Fruit fly (Drosophila melanogaster): Measurements from ENCODE around the gene Sgs4.
A peak's percentile ranks its signal among the peaks of the same experiment; 100 is the strongest.
"Not testable (repeated sequence)": the region's sequence is repeated elsewhere in the genome, so short reads cannot be mapped to it uniquely, and the experiment has no call there.

Gene Sgs4

DNA sequence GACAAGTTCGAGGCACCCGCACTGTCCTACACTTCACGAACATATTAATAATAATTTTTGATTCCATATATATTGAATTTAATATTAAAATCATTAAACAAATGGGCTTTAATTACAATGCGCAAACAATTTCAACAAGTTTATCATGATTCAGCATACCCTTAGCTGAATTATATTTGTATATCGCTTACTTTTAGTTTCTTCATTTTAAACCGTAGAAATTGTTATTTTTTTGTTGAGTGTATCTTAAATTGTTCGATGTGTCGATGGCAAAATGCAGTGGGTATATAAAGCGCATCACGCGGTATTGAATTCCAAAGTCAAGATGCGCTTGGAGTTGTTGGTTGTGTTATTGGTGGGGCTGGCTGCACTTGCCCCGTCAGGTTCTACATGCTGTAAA, at the start of gene Sgs4:
TSS of gene Sgs4 (plus strand) at position 301 of the 400 bp plus-strand sequence.
- TF ChIP-seq Pif1B (GFP tag; optimal IDR thresholded peaks at IDR 0.05) = no peak
- no peak for TF ChIP-seq Snoo (tag; optimal IDR thresholded peaks at IDR 0.05)
- no peak for TF ChIP-seq D1 (tag; optimal IDR thresholded peaks at IDR 0.05)
- no peak for TF ChIP-seq fd96Ca (GFP tag; IDR thresholded peaks at IDR 0.05)
- no peak for TF ChIP-seq Pif1A (GFP tag; optimal IDR thresholded peaks at IDR 0.05)
- TF ChIP-seq CG4496 (GFP tag; IDR thresholded peaks at IDR 0.05) = no peak
- TF ChIP-seq EcR (GFP tag; optimal IDR thresholded peaks at IDR 0.05) = no peak
- TF ChIP-seq CG12605 (GFP tag; IDR thresholded peaks at IDR 0.05) = no peak
- no peak for TF ChIP-seq CG15710 (tag; optimal IDR thresholded peaks at IDR 0.05)
- no peak for TF ChIP-seq CG8159 (tag; optimal IDR thresholded peaks at IDR 0.05)
- no peak for TF ChIP-seq rn (GFP tag; IDR thresholded peaks at IDR 0.05)
- no peak for TF ChIP-seq CG10348 (GFP tag; IDR thresholded peaks at IDR 0.05)
- no peak for TF ChIP-seq CG32121 (GFP tag; IDR thresholded peaks at IDR 0.05)

DNA sequence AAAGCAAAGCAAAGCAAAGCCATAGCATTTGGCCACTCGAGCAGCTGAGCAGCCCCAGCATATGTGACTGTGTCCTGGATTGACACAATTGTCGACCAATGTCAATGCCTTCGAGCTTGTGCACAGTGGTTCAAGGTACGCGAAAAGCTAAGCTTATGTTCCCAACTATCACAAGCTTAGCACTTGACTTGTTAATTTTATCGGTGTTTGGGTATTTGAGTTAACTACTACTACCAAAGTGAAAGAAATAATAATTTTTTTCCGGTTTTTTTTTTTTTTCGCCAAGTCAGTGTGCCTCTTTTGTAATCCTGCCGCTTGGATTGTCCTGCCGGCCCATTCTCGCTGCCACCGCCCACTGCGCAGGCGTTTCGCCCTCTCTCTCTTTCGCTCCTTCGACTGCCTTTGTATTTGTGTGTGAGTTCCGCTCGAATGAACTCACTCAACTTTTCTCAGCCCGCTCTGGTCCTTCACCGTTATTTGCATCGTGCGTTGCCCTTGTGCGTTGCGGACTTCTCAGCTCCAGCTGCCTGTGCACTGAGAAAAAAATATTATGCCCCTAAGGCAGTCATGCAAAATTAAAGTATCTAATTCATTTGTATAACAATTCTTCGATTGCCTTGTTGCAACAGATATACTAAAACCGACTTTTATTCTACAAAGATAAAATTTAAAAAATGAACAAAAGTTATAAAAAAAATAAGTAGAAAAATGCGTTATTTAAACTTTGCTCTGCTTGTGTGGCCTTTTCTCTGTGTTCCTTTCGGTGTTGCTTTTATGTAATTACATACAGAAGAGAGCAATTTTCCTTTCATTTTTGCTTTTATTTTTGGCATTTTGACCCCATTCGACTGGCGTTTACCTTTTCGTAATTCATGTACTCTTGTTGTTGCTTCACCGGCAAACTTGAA, 43.7 kb upstream of the Sgs4 start:
- TF ChIP-seq fd96Ca (GFP tag; IDR thresholded peaks at IDR 0.05) (peak; percentile 71; the same call in 2 of the 3 replicates), rn (GFP tag; IDR thresholded peaks at IDR 0.05) (no peak), CG13204 (GFP tag; optimal IDR thresholded peaks at IDR 0.05) (no peak), Snoo (tag; optimal IDR thresholded peaks at IDR 0.05) (no peak), CG14655 (GFP tag; optimal IDR thresholded peaks at IDR 0.05) (peak; percentile 22), Pif1A (GFP tag; optimal IDR thresholded peaks at IDR 0.05) (peak; percentile 61), CG32121 (GFP tag; IDR thresholded peaks at IDR 0.05) (no peak; the same call in 1 of the 2 replicates), D1 (tag; optimal IDR thresholded peaks at IDR 0.05) (no peak), gl (tag; optimal IDR thresholded peaks at IDR 0.05) (no peak), CG17806 (tag; optimal IDR thresholded peaks at IDR 0.05) (peak; percentile 41), CG34367 (tag; optimal IDR thresholded peaks at IDR 0.05) (peak; percentile 29), CG15710 (tag; optimal IDR thresholded peaks at IDR 0.05) (peak; percentile 49), Ets98B (GFP tag; IDR thresholded peaks at IDR 0.05) (peak; percentile 68), CG8301 (tag; optimal IDR thresholded peaks at IDR 0.05) (peak; percentile 25), CG9948 (tag; optimal IDR thresholded peaks at IDR 0.05) (peak; percentile 35), CG12605 (GFP tag; IDR thresholded peaks at IDR 0.05) (peak; percentile 55; the same call in 1 of the 2 replicates), Pif1B (GFP tag; optimal IDR thresholded peaks at IDR 0.05) (no peak), EcR (GFP tag; optimal IDR thresholded peaks at IDR 0.05) (no peak), CG8159 (tag; optimal IDR thresholded peaks at IDR 0.05) (peak; percentile 57), CG4496 (GFP tag; IDR thresholded peaks at IDR 0.05) (peak; percentile 79), CG10348 (GFP tag; IDR thresholded peaks at IDR 0.05) (no peak)

DNA sequence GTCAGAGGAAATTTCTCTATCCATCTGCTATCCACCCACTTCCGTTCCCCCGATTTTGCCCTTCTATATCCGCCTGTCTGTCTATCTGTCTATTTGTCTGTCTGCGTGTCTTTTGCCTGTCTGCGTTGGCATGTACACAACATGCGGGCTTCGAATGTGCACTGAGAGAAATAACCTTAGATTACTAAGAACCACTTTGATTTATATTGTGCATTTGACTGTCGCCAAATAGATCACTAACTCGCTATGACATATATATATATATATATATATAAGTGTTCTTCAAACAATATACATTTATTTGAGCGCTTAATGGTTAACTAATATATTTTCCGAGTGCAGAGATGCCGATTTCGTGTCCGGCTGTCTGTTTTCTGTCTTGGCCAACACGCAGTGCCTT, 16.2 kb upstream of the Sgs4 start:
- no peak for TF ChIP-seq CG17806 (tag; optimal IDR thresholded peaks at IDR 0.05)
- no peak for TF ChIP-seq Pif1A (GFP tag; optimal IDR thresholded peaks at IDR 0.05)
- TF ChIP-seq CG14655 (GFP tag; optimal IDR thresholded peaks at IDR 0.05) = no peak
- TF ChIP-seq Pif1B (GFP tag; optimal IDR thresholded peaks at IDR 0.05) = no peak
- TF ChIP-seq CG10348 (GFP tag; IDR thresholded peaks at IDR 0.05) = no peak
- TF ChIP-seq D1 (tag; optimal IDR thresholded peaks at IDR 0.05) = no peak
- no peak for TF ChIP-seq CG34367 (tag; optimal IDR thresholded peaks at IDR 0.05)
- TF ChIP-seq gl (tag; optimal IDR thresholded peaks at IDR 0.05) = no peak
- no peak for TF ChIP-seq CG9948 (tag; optimal IDR thresholded peaks at IDR 0.05)
- no peak for TF ChIP-seq Ets98B (GFP tag; IDR thresholded peaks at IDR 0.05)
- no peak for TF ChIP-seq CG15710 (tag; optimal IDR thresholded peaks at IDR 0.05)
- TF ChIP-seq CG13204 (GFP tag; optimal IDR thresholded peaks at IDR 0.05) = no peak
- TF ChIP-seq CG12605 (GFP tag; IDR thresholded peaks at IDR 0.05) = no peak
- no peak for TF ChIP-seq fd96Ca (GFP tag; IDR thresholded peaks at IDR 0.05)
- TF ChIP-seq rn (GFP tag; IDR thresholded peaks at IDR 0.05) = no peak
- TF ChIP-seq CG8301 (tag; optimal IDR thresholded peaks at IDR 0.05) = no peak
- no peak for TF ChIP-seq CG4496 (GFP tag; IDR thresholded peaks at IDR 0.05)

dm6 chrX:3236586-3236985, 13.3 kb upstream of the Sgs4 start, which contains the start of gene CG14265:
CG14265 (minus strand) TSS chrX:3236686.
- TF ChIP-seq Ets98B (GFP tag; IDR thresholded peaks at IDR 0.05) (no peak), CG14655 (GFP tag; optimal IDR thresholded peaks at IDR 0.05) (no peak), CG10348 (GFP tag; IDR thresholded peaks at IDR 0.05) (no peak), CG4496 (GFP tag; IDR thresholded peaks at IDR 0.05) (no peak), CG8301 (tag; optimal IDR thresholded peaks at IDR 0.05) (no peak), Pif1A (GFP tag; optimal IDR thresholded peaks at IDR 0.05) (no peak), D1 (tag; optimal IDR thresholded peaks at IDR 0.05) (no peak), CG13204 (GFP tag; optimal IDR thresholded peaks at IDR 0.05) (no peak), CG9948 (tag; optimal IDR thresholded peaks at IDR 0.05) (no peak), Pif1B (GFP tag; optimal IDR thresholded peaks at IDR 0.05) (no peak), CG8159 (tag; optimal IDR thresholded peaks at IDR 0.05) (no peak), CG32121 (GFP tag; IDR thresholded peaks at IDR 0.05) (no peak), EcR (GFP tag; optimal IDR thresholded peaks at IDR 0.05) (no peak)

dm6 chrX:3240471-3240870, 9.4 kb upstream of the Sgs4 start, which contains the start of gene ng2:
ng2 (minus strand) TSS chrX:3240571.
- TF ChIP-seq fd96Ca (GFP tag; IDR thresholded peaks at IDR 0.05); CG9948 (tag; optimal IDR thresholded peaks at IDR 0.05); EcR (GFP tag; optimal IDR thresholded peaks at IDR 0.05): not testable (repeated sequence)

Data from whole organism, pupa.